Worm (Caenorhabditis elegans): Measurements from ENCODE around the gene cpn-2.

The cpn-2 gene

DNA sequence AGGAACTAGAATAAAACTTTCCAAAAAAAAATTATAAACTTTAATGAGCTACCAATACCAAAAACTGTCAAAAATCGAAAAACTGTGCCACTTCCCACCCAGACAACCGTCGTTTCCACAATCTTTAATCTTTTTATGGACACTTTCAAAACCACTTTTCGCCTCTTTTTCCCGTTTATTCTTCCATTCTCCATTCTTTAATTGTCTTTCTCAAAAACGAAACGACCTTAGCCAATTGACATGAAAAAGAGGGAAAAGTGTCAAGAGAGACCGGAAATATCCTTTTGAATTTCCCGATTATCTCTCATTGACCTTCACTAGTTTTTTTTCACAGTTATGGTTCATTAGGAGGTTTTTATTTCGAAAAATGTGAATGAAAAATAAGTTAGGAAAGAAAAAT is 34.0 kb downstream of the cpn-2 start:
- TF ChIP-seq ref-1 (GFP tag; conservative IDR thresholded peaks at IDR 0.05) (no peak), med-1 (GFP tag; optimal IDR thresholded peaks at IDR 0.05; ENCODE audit: insufficient read depth) (no peak), klf-2 (GFP tag; conservative IDR thresholded peaks at IDR 0.05) (no peak), cog-1 (tag; optimal IDR thresholded peaks at IDR 0.05) (no peak), ztf-29 (GFP tag; IDR thresholded peaks at IDR 0.05) (no peak), flt-1 (GFP tag; IDR thresholded peaks at IDR 0.05) (no peak), T22C8.4 (GFP tag; IDR thresholded peaks at IDR 0.05) (no peak), tab-1 (GFP tag; IDR thresholded peaks at IDR 0.05) (no peak), ztf-23 (GFP tag; IDR thresholded peaks at IDR 0.05) (no peak)

DNA sequence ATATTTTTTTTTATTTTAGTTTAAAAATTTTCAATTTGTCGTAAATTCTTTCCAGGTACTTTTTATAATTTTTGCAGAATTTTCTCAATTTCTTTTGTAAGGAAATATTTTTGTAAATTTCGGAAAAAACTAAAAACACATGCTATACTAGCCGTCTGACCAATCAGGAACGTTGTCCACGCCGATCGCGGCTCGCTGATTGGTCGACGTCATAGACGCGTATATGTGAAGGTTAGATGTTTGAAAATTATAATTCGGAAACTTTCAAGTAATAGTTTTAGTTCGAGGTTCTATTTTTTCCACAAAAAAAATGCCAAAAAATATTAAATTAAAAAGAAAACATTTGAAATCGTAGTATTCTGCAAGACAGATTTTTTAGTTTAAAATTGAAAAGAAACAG is 34.7 kb downstream of the cpn-2 start:
- TF ChIP-seq T22C8.4 (GFP tag; IDR thresholded peaks at IDR 0.05) (no peak), ztf-29 (GFP tag; IDR thresholded peaks at IDR 0.05) (no peak), flt-1 (GFP tag; IDR thresholded peaks at IDR 0.05) (no peak), ztf-23 (GFP tag; IDR thresholded peaks at IDR 0.05) (no peak), ref-1 (GFP tag; conservative IDR thresholded peaks at IDR 0.05) (no peak)

DNA sequence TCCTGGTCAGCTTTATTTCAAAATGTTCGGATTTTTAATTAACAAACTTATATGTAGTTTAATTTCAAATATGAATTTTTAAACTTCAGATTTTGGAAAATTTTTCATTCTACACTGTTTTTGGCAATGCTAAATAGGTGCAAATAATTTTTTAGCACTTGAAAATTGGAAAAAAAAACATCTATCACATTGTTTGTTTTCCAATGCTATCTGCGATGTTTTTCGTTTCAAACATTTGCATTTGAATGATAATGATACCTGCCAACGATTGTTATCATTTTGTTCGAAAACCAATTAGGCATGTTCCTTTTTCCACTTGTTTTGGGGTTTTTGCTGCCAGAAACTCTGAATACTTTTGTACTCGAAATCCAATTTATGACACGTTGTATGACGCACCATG is 37.4 kb downstream of the cpn-2 start, which contains the start of gene C03H5.4:
Gene C03H5.4, plus strand, starts transcription at position 301 of the 400 bp plus-strand sequence.
- no peak for TF ChIP-seq tab-1 (GFP tag; IDR thresholded peaks at IDR 0.05)
- TF ChIP-seq cog-1 (tag; optimal IDR thresholded peaks at IDR 0.05), result no peak
- TF ChIP-seq ztf-23 (GFP tag; IDR thresholded peaks at IDR 0.05), result no peak
- no peak for TF ChIP-seq klf-2 (GFP tag; conservative IDR thresholded peaks at IDR 0.05)
- TF ChIP-seq med-1 (GFP tag; optimal IDR thresholded peaks at IDR 0.05; ENCODE audit: insufficient read depth), result no peak
- no peak for TF ChIP-seq ref-1 (GFP tag; conservative IDR thresholded peaks at IDR 0.05)

DNA sequence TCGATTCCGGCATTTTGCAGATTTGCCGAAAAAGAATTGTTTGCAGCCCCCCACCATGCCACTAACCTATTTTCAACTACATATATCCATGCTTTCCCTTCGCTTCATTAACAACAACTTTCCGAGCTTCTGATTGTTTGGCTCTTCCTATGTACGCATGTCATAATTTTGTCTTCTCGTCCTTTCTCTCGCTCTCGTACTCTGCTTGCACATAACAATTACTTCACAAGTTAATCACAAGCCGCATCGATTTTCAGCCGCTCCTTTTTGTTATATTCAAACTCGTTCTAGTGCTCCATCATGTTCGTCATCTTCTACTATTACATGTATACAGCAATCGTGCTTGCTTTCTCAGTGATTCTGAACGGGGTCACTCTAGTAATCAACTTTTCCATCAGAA is 40.8 kb downstream of the cpn-2 start, which contains the start of gene C03H5.9:
Gene C03H5.9, plus strand, starts transcription at position 301 of the 400 bp plus-strand sequence.
- no peak for TF ChIP-seq T22C8.4 (GFP tag; IDR thresholded peaks at IDR 0.05)
- no peak for TF ChIP-seq cog-1 (tag; optimal IDR thresholded peaks at IDR 0.05)
- no peak for TF ChIP-seq ref-1 (GFP tag; conservative IDR thresholded peaks at IDR 0.05)
- no peak for TF ChIP-seq tab-1 (GFP tag; IDR thresholded peaks at IDR 0.05)
- no peak for TF ChIP-seq klf-2 (GFP tag; conservative IDR thresholded peaks at IDR 0.05)
- TF ChIP-seq ztf-29 (GFP tag; IDR thresholded peaks at IDR 0.05), result no peak
- TF ChIP-seq ztf-23 (GFP tag; IDR thresholded peaks at IDR 0.05), result no peak
- TF ChIP-seq flt-1 (GFP tag; IDR thresholded peaks at IDR 0.05), result no peak
- no peak for TF ChIP-seq med-1 (GFP tag; optimal IDR thresholded peaks at IDR 0.05; ENCODE audit: insufficient read depth)

DNA sequence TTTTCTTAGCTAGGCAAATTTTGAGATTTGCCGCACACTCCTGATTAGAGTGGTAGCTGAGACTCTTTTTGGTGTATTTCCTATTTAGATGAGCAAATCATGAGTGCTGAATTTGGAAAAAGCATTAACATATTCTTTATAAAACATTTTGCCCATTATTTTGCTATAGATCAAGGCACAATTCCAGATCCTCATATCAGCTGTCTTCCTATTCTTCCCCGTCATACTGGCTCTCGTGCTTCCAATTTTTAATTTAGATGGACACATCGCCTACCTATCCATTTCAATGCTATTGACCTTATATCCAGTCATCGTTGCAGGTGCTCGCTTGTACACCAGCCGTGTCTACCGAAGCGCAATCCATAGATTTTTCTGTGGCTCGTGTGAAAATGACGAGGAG is 42.4 kb downstream of the cpn-2 start, which contains the start of gene C03H5.7:
Gene C03H5.7, plus strand, starts transcription at position 301 of the 400 bp plus-strand sequence.
- TF ChIP-seq ztf-29 (GFP tag; IDR thresholded peaks at IDR 0.05) (no peak), tab-1 (GFP tag; IDR thresholded peaks at IDR 0.05) (no peak), ref-1 (GFP tag; conservative IDR thresholded peaks at IDR 0.05) (no peak), cog-1 (tag; optimal IDR thresholded peaks at IDR 0.05) (no peak), klf-2 (GFP tag; conservative IDR thresholded peaks at IDR 0.05) (no peak), T22C8.4 (GFP tag; IDR thresholded peaks at IDR 0.05) (no peak), med-1 (GFP tag; optimal IDR thresholded peaks at IDR 0.05; ENCODE audit: insufficient read depth) (no peak), ztf-23 (GFP tag; IDR thresholded peaks at IDR 0.05) (no peak), flt-1 (GFP tag; IDR thresholded peaks at IDR 0.05) (no peak)

DNA sequence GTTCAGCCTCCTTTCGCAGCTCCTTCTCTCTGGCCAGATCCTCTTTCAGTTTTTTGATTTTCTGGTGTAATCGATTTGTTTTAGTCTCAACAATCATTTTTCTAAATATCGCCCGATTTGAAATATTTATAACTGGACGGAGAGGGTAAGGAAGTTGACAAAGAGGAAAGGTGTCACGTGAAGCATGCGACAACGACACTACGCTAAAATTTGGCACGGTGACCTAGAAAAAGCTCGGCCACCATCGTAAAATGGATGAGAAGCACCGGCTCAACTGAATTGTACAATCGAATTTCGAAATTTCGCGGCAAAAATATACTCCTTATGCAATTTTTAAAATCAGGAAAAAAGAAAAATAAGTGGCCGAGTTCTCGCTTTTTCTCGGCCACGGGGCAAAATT is 47.7 kb downstream of the cpn-2 start, which contains the start of gene C03H5.5:
Gene C03H5.5, minus strand, starts transcription at position 101 of the 400 bp plus-strand sequence.
- TF ChIP-seq tab-1 (GFP tag; IDR thresholded peaks at IDR 0.05), result no peak
- no peak for TF ChIP-seq med-1 (GFP tag; optimal IDR thresholded peaks at IDR 0.05; ENCODE audit: insufficient read depth)
- no peak for TF ChIP-seq flt-1 (GFP tag; IDR thresholded peaks at IDR 0.05)
- TF ChIP-seq T22C8.4 (GFP tag; IDR thresholded peaks at IDR 0.05), result no peak
- TF ChIP-seq ztf-29 (GFP tag; IDR thresholded peaks at IDR 0.05), result no peak
- TF ChIP-seq ztf-23 (GFP tag; IDR thresholded peaks at IDR 0.05), result no peak
- TF ChIP-seq ref-1 (GFP tag; conservative IDR thresholded peaks at IDR 0.05), result no peak
- TF ChIP-seq klf-2 (GFP tag; conservative IDR thresholded peaks at IDR 0.05), result no peak

DNA sequence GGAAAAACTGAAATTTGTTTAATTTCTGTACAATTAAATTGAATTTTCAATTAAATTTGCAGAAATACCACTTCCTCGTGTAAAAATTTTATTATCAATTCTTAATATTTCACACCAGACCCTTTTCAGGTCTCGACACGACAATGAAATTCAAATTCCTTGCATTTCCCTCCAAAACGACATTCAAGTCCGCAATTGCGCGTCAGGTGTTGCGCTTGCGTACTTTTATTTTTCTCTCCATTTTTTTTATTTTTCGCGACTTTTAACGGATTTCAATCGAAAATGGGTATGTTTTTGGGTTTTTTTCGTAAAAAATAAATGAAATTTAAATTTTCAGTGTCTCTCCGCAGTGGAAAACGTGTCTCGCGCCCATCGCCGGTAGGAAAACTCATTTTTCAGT is 48.4 kb downstream of the cpn-2 start, which contains the start of gene C03H5.3:
Gene C03H5.3, plus strand, starts transcription at position 132 of the 400 bp plus-strand sequence.
- TF ChIP-seq flt-1 (GFP tag; IDR thresholded peaks at IDR 0.05) (no peak), T22C8.4 (GFP tag; IDR thresholded peaks at IDR 0.05) (no peak), cog-1 (tag; optimal IDR thresholded peaks at IDR 0.05) (no peak), ztf-29 (GFP tag; IDR thresholded peaks at IDR 0.05) (no peak), med-1 (GFP tag; optimal IDR thresholded peaks at IDR 0.05; ENCODE audit: insufficient read depth) (no peak), tab-1 (GFP tag; IDR thresholded peaks at IDR 0.05) (no peak), ztf-23 (GFP tag; IDR thresholded peaks at IDR 0.05) (no peak), klf-2 (GFP tag; conservative IDR thresholded peaks at IDR 0.05) (no peak), ref-1 (GFP tag; conservative IDR thresholded peaks at IDR 0.05) (no peak)

DNA sequence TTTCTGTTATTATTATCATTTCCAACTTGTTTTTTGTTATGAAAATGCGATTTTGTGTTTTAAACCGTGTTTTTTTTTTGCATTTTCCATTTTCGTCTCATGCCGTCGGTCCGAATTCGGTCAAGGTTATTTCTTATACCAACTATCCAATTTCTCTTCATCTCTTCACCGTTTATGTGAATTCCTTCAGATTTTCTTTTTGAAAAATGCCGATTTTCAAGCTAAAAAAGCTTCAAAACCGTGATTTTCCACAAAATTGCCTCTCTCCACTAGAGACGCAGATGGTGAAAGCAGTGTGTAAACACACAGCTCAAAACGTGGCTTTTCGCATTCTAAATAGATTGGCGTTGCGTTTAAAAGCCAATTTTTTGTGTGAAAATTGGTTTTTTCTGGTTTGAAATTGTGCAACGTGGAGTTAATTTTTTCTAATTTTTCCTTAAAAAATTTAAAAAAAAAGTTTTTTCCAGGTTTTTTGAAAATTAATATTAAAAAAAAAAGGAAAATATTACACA is 50.3 kb downstream of the cpn-2 start:
- TF ChIP-seq ztf-23 (GFP tag; IDR thresholded peaks at IDR 0.05) (no peak), flt-1 (GFP tag; IDR thresholded peaks at IDR 0.05) (no peak), med-1 (GFP tag; optimal IDR thresholded peaks at IDR 0.05; ENCODE audit: insufficient read depth) (no peak), ztf-29 (GFP tag; IDR thresholded peaks at IDR 0.05) (no peak), tab-1 (GFP tag; IDR thresholded peaks at IDR 0.05) (no peak), T22C8.4 (GFP tag; IDR thresholded peaks at IDR 0.05) (no peak), ref-1 (GFP tag; conservative IDR thresholded peaks at IDR 0.05) (no peak), klf-2 (GFP tag; conservative IDR thresholded peaks at IDR 0.05) (no peak), cog-1 (tag; optimal IDR thresholded peaks at IDR 0.05) (no peak)

DNA sequence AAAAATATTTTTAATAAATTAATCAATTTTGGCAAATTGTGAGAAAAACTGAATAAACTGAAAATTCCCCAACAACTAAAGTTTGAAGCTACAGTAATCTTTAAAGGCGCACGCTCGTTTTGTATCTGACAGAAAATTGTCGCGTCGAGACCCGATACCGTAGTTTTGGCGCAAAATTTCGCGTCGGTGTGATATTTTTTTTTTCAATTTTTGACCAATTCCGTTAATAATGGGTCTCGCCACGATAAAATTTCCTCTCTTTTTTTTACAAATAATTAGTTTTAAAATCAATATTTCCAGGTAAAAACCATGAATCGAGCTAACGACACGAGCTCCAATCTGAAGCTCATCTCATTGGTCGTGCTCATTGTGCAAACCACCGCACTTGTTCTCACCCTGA is 51.0 kb downstream of the cpn-2 start, which contains the start of gene nstp-4:
Gene nstp-4, plus strand, starts transcription at position 301 of the 400 bp plus-strand sequence.
- TF ChIP-seq med-1 (GFP tag; optimal IDR thresholded peaks at IDR 0.05; ENCODE audit: insufficient read depth), result no peak
- TF ChIP-seq klf-2 (GFP tag; conservative IDR thresholded peaks at IDR 0.05), result no peak
- no peak for TF ChIP-seq tab-1 (GFP tag; IDR thresholded peaks at IDR 0.05)
- no peak for TF ChIP-seq ref-1 (GFP tag; conservative IDR thresholded peaks at IDR 0.05)
- TF ChIP-seq ztf-23 (GFP tag; IDR thresholded peaks at IDR 0.05), result no peak
- no peak for TF ChIP-seq flt-1 (GFP tag; IDR thresholded peaks at IDR 0.05)
- no peak for TF ChIP-seq T22C8.4 (GFP tag; IDR thresholded peaks at IDR 0.05)
- TF ChIP-seq cog-1 (tag; optimal IDR thresholded peaks at IDR 0.05), result no peak
- TF ChIP-seq ztf-29 (GFP tag; IDR thresholded peaks at IDR 0.05), result no peak

All from whole organism, midembryonic.